Worm (Caenorhabditis elegans) whole organism, late embryonic: ENCODE measurements around the gene pelo-1.

ENCODE experiments used
- C08G9.2 ChIP-seq: sonication (generic microtip); optimal IDR thresholded peaks from 2 replicates; lab custom pipeline; 2016; ENCODE audit warnings: mild to moderate bottlenecking, missing genetic modification characterization, moderate library complexity, missing compliant biosample characterization
- C38D4.7 ChIP-seq: fragments of 200-800 bp; sonication (Bioruptor generic); optimal IDR thresholded peaks from 2 replicates; lab custom pipeline; 2018; ENCODE audit warnings: mild to moderate bottlenecking, missing genetic modification characterization, moderate library complexity, missing compliant biosample characterization
- K02D7.2 ChIP-seq: sonication (generic microtip); optimal IDR thresholded peaks from 2 replicates; lab custom pipeline; 2017; ENCODE audit warnings: mild to moderate bottlenecking, missing genetic modification characterization, missing compliant biosample characterization
- ama-1 ChIP-seq: fragments of 150-350 bp; optimal IDR thresholded peaks from 2 replicates; lab custom pipeline; 2014
- ceh-18 ChIP-seq: sonication (generic microtip); optimal IDR thresholded peaks from 2 replicates; lab custom pipeline; 2016; ENCODE audit warnings: missing genetic modification characterization, missing compliant biosample characterization
- ceh-19 ChIP-seq: fragments of 200-800 bp; sonication (Bioruptor generic); optimal IDR thresholded peaks from 2 replicates; lab custom pipeline; 2018; ENCODE audit warnings: mild to moderate bottlenecking, missing genetic modification characterization, missing compliant biosample characterization
- ceh-22 ChIP-seq: sonication (generic microtip); optimal IDR thresholded peaks from 2 replicates; lab custom pipeline; 2017; ENCODE audit warnings: missing biosample characterization, missing genetic modification characterization
- ceh-24 ChIP-seq: sonication (generic microtip); optimal IDR thresholded peaks from 2 replicates; lab custom pipeline; 2016; ENCODE audit warnings: mild to moderate bottlenecking, missing genetic modification characterization, missing compliant biosample characterization
- ceh-30 ChIP-seq: fragments of 150-350 bp; optimal IDR thresholded peaks from 2 replicates; lab custom pipeline; 2014; ENCODE audit warnings: missing biosample characterization, missing genetic modification characterization
- ceh-31 ChIP-seq: sonication (generic microtip); optimal IDR thresholded peaks from 2 replicates; lab custom pipeline; 2016; ENCODE audit warnings: missing genetic modification characterization, missing compliant biosample characterization
- ceh-34 ChIP-seq: sonication (generic microtip); optimal IDR thresholded peaks from 2 replicates; lab custom pipeline; 2016; ENCODE audit warnings: mild to moderate bottlenecking, missing genetic modification characterization, missing compliant biosample characterization
- ceh-48 ChIP-seq: sonication (generic microtip); optimal IDR thresholded peaks from 2 replicates; lab custom pipeline; 2016; ENCODE audit warnings: missing genetic modification characterization, inconsistent platforms, missing compliant biosample characterization
- ceh-6 ChIP-seq: fragments of 200-800 bp; sonication (Bioruptor generic); optimal IDR thresholded peaks from 2 replicates; lab custom pipeline; 2018; ENCODE audit warnings: mild to moderate bottlenecking, missing genetic modification characterization, missing compliant biosample characterization
- ceh-9 ChIP-seq: sonication (generic microtip); optimal IDR thresholded peaks from 2 replicates; lab custom pipeline; 2016; ENCODE audit warnings: mild to moderate bottlenecking, missing genetic modification characterization, inconsistent platforms, missing compliant biosample characterization
- che-1 ChIP-seq: sonication (generic microtip); optimal IDR thresholded peaks from 2 replicates; lab custom pipeline; 2016; ENCODE audit warnings: mild to moderate bottlenecking, missing genetic modification characterization, missing compliant biosample characterization
- dve-1 ChIP-seq: sonication (generic microtip); optimal IDR thresholded peaks from 2 replicates; lab custom pipeline; 2017; ENCODE audit warnings: antibody characterized with exemption, mild to moderate bottlenecking, missing genetic modification characterization, missing compliant biosample characterization
- elt-2 ChIP-seq: sonication (generic microtip); optimal IDR thresholded peaks from 2 replicates; lab custom pipeline; 2016; ENCODE audit warnings: missing genetic modification reagents, missing genetic modification characterization, missing compliant biosample characterization
- elt-4 ChIP-seq: sonication (generic microtip); optimal IDR thresholded peaks from 2 replicates; lab custom pipeline; 2016; ENCODE audit warnings: missing genetic modification characterization, missing compliant biosample characterization
- ets-4 ChIP-seq: sonication (generic microtip); optimal IDR thresholded peaks from 2 replicates; lab custom pipeline; 2016; ENCODE audit warnings: missing genetic modification characterization, missing compliant biosample characterization
- fax-1 ChIP-seq: sonication (generic microtip); optimal IDR thresholded peaks from 2 replicates; lab custom pipeline; 2016; ENCODE audit warnings: missing genotype, missing genetic modification characterization, missing compliant biosample characterization
- gmeb-2 ChIP-seq: sonication (generic microtip); optimal IDR thresholded peaks from 2 replicates; lab custom pipeline; 2016; ENCODE audit warnings: missing genetic modification characterization, inconsistent platforms, missing compliant biosample characterization
- hlh-8 ChIP-seq: sonication (generic microtip); optimal IDR thresholded peaks from 2 replicates; lab custom pipeline; 2016; ENCODE audit warnings: missing genotype, missing genetic modification characterization, missing compliant biosample characterization
- lim-6 ChIP-seq: sonication (generic microtip); optimal IDR thresholded peaks from 2 replicates; lab custom pipeline; 2016; ENCODE audit warnings: missing genetic modification characterization, missing compliant biosample characterization
- lin-11 ChIP-seq: fragments of 200-800 bp; sonication (Bioruptor generic); optimal IDR thresholded peaks from 2 replicates; lab custom pipeline; 2018; ENCODE audit warnings: mild to moderate bottlenecking, missing genetic modification characterization, missing compliant biosample characterization
- mec-3 ChIP-seq: sonication (generic microtip); optimal IDR thresholded peaks from 2 replicates; lab custom pipeline; 2016; ENCODE audit warnings: borderline replicate concordance, missing genetic modification characterization, missing compliant biosample characterization
- npax-4 ChIP-seq: sonication (generic microtip); optimal IDR thresholded peaks from 2 replicates; lab custom pipeline; 2016; ENCODE audit warnings: missing genetic modification characterization, missing compliant biosample characterization
- odd-2 ChIP-seq: sonication (generic microtip); optimal IDR thresholded peaks from 2 replicates; lab custom pipeline; 2017; ENCODE audit warnings: antibody characterized with exemption, mild to moderate bottlenecking, missing genetic modification characterization, missing compliant biosample characterization
- pat-9 ChIP-seq: fragments of 200-800 bp; sonication (Bioruptor generic); optimal IDR thresholded peaks from 2 replicates; lab custom pipeline; 2018; ENCODE audit warnings: mild to moderate bottlenecking, missing genetic modification characterization, moderate library complexity, missing compliant biosample characterization
- pax-1 ChIP-seq: fragments of 150-350 bp; optimal IDR thresholded peaks from 2 replicates; lab custom pipeline; 2014; ENCODE audit warnings: missing biosample characterization, missing genetic modification characterization
- pha-2 ChIP-seq: sonication (generic microtip); optimal IDR thresholded peaks from 2 replicates; lab custom pipeline; 2017; ENCODE audit warnings: mild to moderate bottlenecking, missing genetic modification characterization, missing compliant biosample characterization
- pros-1 ChIP-seq: fragments of 150-350 bp; optimal IDR thresholded peaks from 2 replicates; lab custom pipeline; 2014; ENCODE audit warnings: missing biosample characterization, missing genetic modification reagents, missing genetic modification characterization
- rnt-1 ChIP-seq: sonication (generic microtip); optimal IDR thresholded peaks from 2 replicates; lab custom pipeline; 2016; ENCODE audit warnings: missing genetic modification characterization, missing compliant biosample characterization
- sox-4 ChIP-seq: sonication (generic microtip); optimal IDR thresholded peaks from 2 replicates; lab custom pipeline; 2017; ENCODE audit warnings: mild to moderate bottlenecking, missing genetic modification characterization, inconsistent platforms, missing compliant biosample characterization
- syd-9 ChIP-seq: sonication (generic microtip); optimal IDR thresholded peaks from 2 replicates; lab custom pipeline; 2016; ENCODE audit warnings: mild to moderate bottlenecking, missing genetic modification characterization, moderate library complexity, missing compliant biosample characterization
- tbx-2 ChIP-seq: sonication (generic microtip); optimal IDR thresholded peaks from 2 replicates; lab custom pipeline; 2016; ENCODE audit warnings: missing genetic modification characterization, missing compliant biosample characterization
- tbx-7 ChIP-seq: sonication (generic microtip); optimal IDR thresholded peaks from 2 replicates; lab custom pipeline; 2016; ENCODE audit warnings: missing genotype, missing genetic modification characterization, missing compliant biosample characterization
- ttx-3 ChIP-seq: sonication (generic microtip); optimal IDR thresholded peaks from 2 replicates; lab custom pipeline; 2016; ENCODE audit warnings: missing genetic modification reagents, missing genetic modification characterization, missing compliant biosample characterization
- unc-86 ChIP-seq: sonication (generic microtip); optimal IDR thresholded peaks from 2 replicates; lab custom pipeline; 2016; ENCODE audit warnings: missing genetic modification characterization, missing compliant biosample characterization
- zip-5 ChIP-seq: sonication (generic microtip); optimal IDR thresholded peaks from 2 replicates; lab custom pipeline; 2016; ENCODE audit warnings: missing genetic modification characterization, missing compliant biosample characterization

pelo-1 gene

ce11 chrIII:4204072-4204471 is at the start of gene pelo-1, which contains the start of gene R74.7:
Gene pelo-1 (minus strand): TSS chrIII:4204222.
Gene R74.7 (plus strand): TSS chrIII:4204429.
- no peak for TF ChIP-seq lin-11 (tag; lab: Kevin White, UChicago)

- TF ChIP-seq tbx-2 (tag; lab: Kevin White, UChicago): no peak
- TF ChIP-seq, all 69 proteins: peak for 0
These were observed 43.5 kb upstream of the pelo-1 start, which contains the start of gene Y44F5A.1 for ce11 chrIII:4247571-4247970. Gene Y44F5A.1 (minus strand): TSS chrIII:4247671.

- no peak for TF ChIP-seq che-1 (tag; lab: Kevin White, UChicago)
- TF ChIP-seq ceh-22: no peak
- TF ChIP-seq gmeb-2 (tag; lab: Kevin White, UChicago): no peak
- no peak for TF ChIP-seq elt-4 (tag; lab: Kevin White, UChicago)
- no peak for TF ChIP-seq npax-4 (tag; lab: Kevin White, UChicago)
- TF ChIP-seq fax-1 (tag; lab: Kevin White, UChicago): no peak
- TF ChIP-seq ceh-31 (tag; lab: Kevin White, UChicago): no peak
- no peak for TF ChIP-seq elt-2 (tag; lab: Kevin White, UChicago)
- no peak for TF ChIP-seq lim-6 (tag; lab: Kevin White, UChicago)
- TF ChIP-seq rnt-1: no peak
- TF ChIP-seq ceh-6: no peak
- TF ChIP-seq dve-1 (tag; lab: Kevin White, UChicago): no peak
- TF ChIP-seq ama-1 (lab: Kevin White, UChicago): no peak
- TF ChIP-seq pha-2 (tag; lab: Kevin White, UChicago): no peak
- TF ChIP-seq odd-2 (tag; lab: Kevin White, UChicago): no peak
- TF ChIP-seq ceh-30 (tag; lab: Kevin White, UChicago): no peak
- TF ChIP-seq pat-9 (tag; lab: Kevin White, UChicago): no peak
- TF ChIP-seq ceh-19: no peak
- TF ChIP-seq, all 69 proteins: peak for 0
These were observed 40.3 kb upstream of the pelo-1 start, which contains the start of gene zhit-2 for ce11 chrIII:4244285-4244684. Gene zhit-2 (minus strand): TSS chrIII:4244385.

ce11 chrIII:4243461-4243860 is 39.4 kb upstream of the pelo-1 start, which contains the start of gene mrpl-21:
Gene mrpl-21 (minus strand): TSS chrIII:4243561.
- TF ChIP-seq pax-1 (tag; lab: Kevin White, UChicago) (no peak), ceh-48 (tag; lab: Kevin White, UChicago) (no peak), ceh-30 (tag; lab: Kevin White, UChicago) (no peak), ttx-3 (tag; lab: Kevin White, UChicago) (no peak), ceh-24 (tag; lab: Kevin White, UChicago) (no peak), C38D4.7 (GFP tag; lab: Kevin White, UChicago) (no peak), hlh-8 (no peak), unc-86 (tag; lab: Kevin White, UChicago) (no peak), mec-3 (tag; lab: Kevin White, UChicago) (no peak), ets-4 (tag; lab: Kevin White, UChicago) (no peak), zip-5 (tag; lab: Kevin White, UChicago) (no peak), gmeb-2 (tag; lab: Kevin White, UChicago) (no peak), che-1 (tag; lab: Kevin White, UChicago) (no peak)

- no peak for TF ChIP-seq tbx-7
- TF ChIP-seq ceh-9 (tag; lab: Kevin White, UChicago): no peak
- TF ChIP-seq pros-1 (tag; lab: Kevin White, UChicago): no peak
- no peak for TF ChIP-seq tbx-2 (tag; lab: Kevin White, UChicago)
- no peak for TF ChIP-seq K02D7.2 (tag; lab: Kevin White, UChicago)
- TF ChIP-seq syd-9 (tag; lab: Kevin White, UChicago): no peak
- TF ChIP-seq ceh-18 (tag; lab: Kevin White, UChicago): no peak
- no peak for TF ChIP-seq C08G9.2 (tag; lab: Kevin White, UChicago)
- no peak for TF ChIP-seq sox-4 (tag; lab: Kevin White, UChicago)
- TF ChIP-seq ceh-34 (tag; lab: Kevin White, UChicago): no peak
- no peak for TF ChIP-seq ceh-30 (tag; lab: Kevin White, UChicago)
- no peak for TF ChIP-seq C38D4.7 (GFP tag; lab: Kevin White, UChicago)
- TF ChIP-seq ceh-24 (tag; lab: Kevin White, UChicago): no peak
- no peak for TF ChIP-seq zip-5 (tag; lab: Kevin White, UChicago)
These were observed 38.3 kb upstream of the pelo-1 start, which contains the start of gene F43C1.7 for ce11 chrIII:4242225-4242862. Gene F43C1.7 (minus strand): TSS chrIII:4242575.
